Comparison of ENCODE assay signal across 2 fruit fly cellular contexts in the genomic region with DNA sequence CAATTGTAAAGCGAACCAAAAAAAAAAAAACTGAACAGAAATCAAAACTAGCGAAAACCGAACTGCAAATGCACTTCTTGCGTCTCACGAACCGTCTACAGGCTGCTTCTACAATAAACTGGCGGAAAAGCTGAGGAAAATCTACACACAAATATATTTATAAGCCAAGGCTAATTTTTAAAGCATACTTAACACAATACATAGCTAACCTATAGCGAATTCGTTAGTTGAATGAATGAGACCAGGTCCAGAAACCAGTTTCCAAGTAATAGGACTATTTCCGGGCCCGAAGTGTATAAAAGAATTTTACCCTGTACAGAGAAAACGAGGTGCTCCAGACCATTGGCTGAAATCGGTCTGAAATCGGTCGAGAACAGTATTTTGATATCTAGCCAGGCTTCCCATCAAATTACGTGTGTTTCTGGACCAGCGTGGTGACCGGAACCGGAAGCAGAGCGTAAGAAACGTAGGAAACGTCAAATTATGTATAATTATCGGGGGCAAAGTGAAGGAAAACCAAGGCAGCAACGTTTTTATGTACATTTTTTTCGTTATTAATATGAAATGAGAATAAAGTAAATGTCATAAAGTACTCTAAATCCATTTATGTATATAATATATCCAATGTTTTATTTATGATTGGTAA.
TF ChIP-seq lines count a peak whose summit lies in the region.

No protein-coding gene starts in this region.

TF ChIP-seq in whole organism, embryonic, 481 proteins besides CTCF, POLR2A, EP300 and RAD21 (continued from another document and continues in another):
- TF ChIP-seq CG9609 (GFP tag; optimal IDR thresholded peaks at IDR 0.05; lab: Kevin White, UChicago) (no peak), CG16813 (GFP tag; IDR thresholded peaks at IDR 0.05; lab: Robert Waterston, UW; ENCODE audit: partially characterized antibody) (no peak), mirr (GFP tag; optimal IDR thresholded peaks at IDR 0.05; lab: Kevin White, UChicago) (no peak), Kr (GFP tag; optimal IDR thresholded peaks at IDR 0.05; lab: Kevin White, UChicago) (no peak), Ravus (GFP tag; IDR thresholded peaks at IDR 0.05; lab: Robert Waterston, UW) (no peak), tin (GFP tag; optimal IDR thresholded peaks at IDR 0.05; lab: Kevin White, UChicago) (no peak), Ssrp (tag; optimal IDR thresholded peaks at IDR 0.05; lab: Kevin White, UChicago) (no peak), CHES-1-like (GFP tag; optimal IDR thresholded peaks at IDR 0.05; lab: Kevin White, UChicago) (no peak), hkb (optimal IDR thresholded peaks at IDR 0.05; lab: Kevin White, UChicago) (no peak), hkb (GFP tag; IDR thresholded peaks at IDR 0.05; lab: Robert Waterston, UW) (peak; percentile 37; the same call in 1 of the 2 replicates), CG14667 (GFP tag; IDR thresholded peaks at IDR 0.05; lab: Robert Waterston, UW) (no peak), NfI (GFP tag; optimal IDR thresholded peaks at IDR 0.05; lab: Kevin White, UChicago) (no peak), CG7271 (tag; optimal IDR thresholded peaks at IDR 0.05; lab: Kevin White, UChicago) (peak; percentile 18), Dfd (GFP tag; optimal IDR thresholded peaks at IDR 0.05; lab: Kevin White, UChicago) (no peak), sob (GFP tag; IDR thresholded peaks at IDR 0.05; lab: Robert Waterston, UW) (0 out of 2 replicates have a peak, but pooled peaks have one; percentile 17), BEAF-32 (GFP tag; optimal IDR thresholded peaks at IDR 0.05; lab: Kevin White, UChicago) (no peak), z (GFP tag; IDR thresholded peaks at IDR 0.05; lab: Robert Waterston, UW) (0 out of 3 replicates have a peak, but pooled peaks have one; percentile 12), bigmax (GFP tag; optimal IDR thresholded peaks at IDR 0.05; lab: Kevin White, UChicago) (no peak), CG14860 (GFP tag; IDR thresholded peaks at IDR 0.05; lab: Robert Waterston, UW; ENCODE audit: partially characterized antibody) (no peak), disco-r (GFP tag; optimal IDR thresholded peaks at IDR 0.05; lab: Kevin White, UChicago) (no peak), CG6654 (GFP tag; optimal IDR thresholded peaks at IDR 0.05; lab: Kevin White, UChicago) (no peak), Awh (GFP tag; IDR thresholded peaks at IDR 0.05; lab: Robert Waterston, UW) (no peak), CG34376 (GFP tag; optimal IDR thresholded peaks at IDR 0.05; lab: Kevin White, UChicago) (no peak), maf-S (GFP tag; optimal IDR thresholded peaks at IDR 0.05; lab: Kevin White, UChicago) (no peak), CG6254 (GFP tag; optimal IDR thresholded peaks at IDR 0.05; lab: Kevin White, UChicago) (peak; percentile 16), CG11398 (GFP tag; optimal IDR thresholded peaks at IDR 0.05; lab: Kevin White, UChicago) (no peak), CG43689 (GFP tag; IDR thresholded peaks at IDR 0.05; lab: Robert Waterston, UW) (no peak), CG15073 (GFP tag; optimal IDR thresholded peaks at IDR 0.05; lab: Kevin White, UChicago) (no peak), CG13775 (GFP tag; optimal IDR thresholded peaks at IDR 0.05; lab: Kevin White, UChicago) (no peak), CG15696 (tag; optimal IDR thresholded peaks at IDR 0.05; lab: Kevin White, UChicago) (no peak), CG17568 (GFP tag; optimal IDR thresholded peaks at IDR 0.05; lab: Kevin White, UChicago) (peak; percentile 35), CG12236 (GFP tag; optimal IDR thresholded peaks at IDR 0.05; lab: Kevin White, UChicago) (no peak), dati (GFP tag; IDR thresholded peaks at IDR 0.05; lab: Robert Waterston, UW) (no peak), CG18619 (GFP tag; optimal IDR thresholded peaks at IDR 0.05; lab: Kevin White, UChicago) (peak; percentile 1), trh (GFP tag; optimal IDR thresholded peaks at IDR 0.05; lab: Kevin White, UChicago) (no peak), CG6854 (GFP tag; optimal IDR thresholded peaks at IDR 0.05; lab: Kevin White, UChicago) (peak; percentile 15), CG3281 (GFP tag; optimal IDR thresholded peaks at IDR 0.05; lab: Kevin White, UChicago) (no peak), D19A (tag; optimal IDR thresholded peaks at IDR 0.05; lab: Kevin White, UChicago) (peak; percentile 61), CG14965 (GFP tag; optimal IDR thresholded peaks at IDR 0.05; lab: Kevin White, UChicago; ENCODE audit: borderline replicate concordance) (no peak), nau (GFP tag; optimal IDR thresholded peaks at IDR 0.05; lab: Kevin White, UChicago) (no peak), CG2116 (GFP tag; optimal IDR thresholded peaks at IDR 0.05; lab: Kevin White, UChicago) (no peak), Optix (GFP tag; IDR thresholded peaks at IDR 0.05; lab: Robert Waterston, UW) (no peak), CG18476 (GFP tag; optimal IDR thresholded peaks at IDR 0.05; lab: Kevin White, UChicago) (no peak), cad (GFP tag; optimal IDR thresholded peaks at IDR 0.05; lab: Kevin White, UChicago) (no peak), grn (GFP tag; optimal IDR thresholded peaks at IDR 0.05; lab: Kevin White, UChicago) (no peak), vfl (GFP tag; optimal IDR thresholded peaks at IDR 0.05; lab: Kevin White, UChicago) (no peak), CG13123 (GFP tag; optimal IDR thresholded peaks at IDR 0.05; lab: Kevin White, UChicago) (no peak), Fer2 (tag; optimal IDR thresholded peaks at IDR 0.05; lab: Kevin White, UChicago) (no peak), shn (GFP tag; optimal IDR thresholded peaks at IDR 0.05; lab: Kevin White, UChicago) (no peak), ci (GFP tag; IDR thresholded peaks at IDR 0.05; lab: Robert Waterston, UW) (peak; percentile 58; the same call in 1 of the 3 replicates), kni (GFP tag; optimal IDR thresholded peaks at IDR 0.05; lab: Kevin White, UChicago) (no peak), Drgx (GFP tag; IDR thresholded peaks at IDR 0.05; lab: Robert Waterston, UW) (peak; percentile 19; the same call in 1 of the 2 replicates), Bdp1 (GFP tag; optimal IDR thresholded peaks at IDR 0.05; lab: Kevin White, UChicago) (no peak), CG8388 (GFP tag; optimal IDR thresholded peaks at IDR 0.05; lab: Kevin White, UChicago) (no peak), lilli (GFP tag; optimal IDR thresholded peaks at IDR 0.05; lab: Kevin White, UChicago) (peak; percentile 7), Sox100B (GFP tag; optimal IDR thresholded peaks at IDR 0.05; lab: Kevin White, UChicago) (peak; percentile 15), CrebB (tag; optimal IDR thresholded peaks at IDR 0.05; lab: Kevin White, UChicago) (no peak), CG4282 (GFP tag; optimal IDR thresholded peaks at IDR 0.05; lab: Kevin White, UChicago) (peak; percentile 3), tgo (GFP tag; IDR thresholded peaks at IDR 0.05; lab: Robert Waterston, UW) (no peak), Xrp1 (GFP tag; IDR thresholded peaks at IDR 0.05; lab: Robert Waterston, UW) (no peak), stc (GFP tag; IDR thresholded peaks at IDR 0.05; lab: Robert Waterston, UW) (peak; percentile 22; the same call in 1 of the 2 replicates), CG2678 (tag; optimal IDR thresholded peaks at IDR 0.05; lab: Kevin White, UChicago) (no peak), CG6272 (GFP tag; IDR thresholded peaks at IDR 0.05; lab: Robert Waterston, UW) (no peak)

TF ChIP-seq in whole organism, prepupa, 60 proteins besides CTCF, POLR2A, EP300 and RAD21 (continued from another document):
- no peak for TF ChIP-seq dsx (GFP tag; optimal IDR thresholded peaks at IDR 0.05; lab: Kevin White, UChicago; ENCODE audit: poor library complexity, severe bottlenecking)
